Fruit fly (Drosophila melanogaster) S2 (cell line): ENCODE results near the gene Or94a.

Experiments used
- CG8478 ChIP-seq: fragments of >200 bp; optimal IDR thresholded peaks from 2 replicates; lab custom pipeline; 2018
- CTCF ChIP-seq, 2 experiments: fragments of >200 bp; optimal IDR thresholded peaks; 2 replicates each; lab custom pipeline; 2018

Or94a gene

dm6 chr3R:22986981-22987380 lies at the start of gene Or94a:
Gene Or94a, plus strand, starts transcription at chr3R:22987281.
- TF ChIP-seq CTCF (optimal IDR thresholded peaks at IDR 0.05; lab: Kevin White, UChicago): no peak

- TF ChIP-seq CG8478 (lab: Kevin White, UChicago) (no peak), CTCF (optimal IDR thresholded peaks at IDR 0.05; lab: Kevin White, UChicago) (peak; percentile 64 to 71)
Measured at dm6 chr3R:22965220-22965619, 21.9 kb upstream of the Or94a start.

dm6 chr3R:22965984-22966383 lies 21.1 kb upstream of the Or94a start, which contains the start of gene Tpl94D:
Gene Tpl94D, plus strand, starts transcription at chr3R:22966284.
- no peak for TF ChIP-seq CTCF (optimal IDR thresholded peaks at IDR 0.05; lab: Kevin White, UChicago)
- no peak for TF ChIP-seq CG8478 (lab: Kevin White, UChicago)

- no peak for TF ChIP-seq CTCF (optimal IDR thresholded peaks at IDR 0.05; lab: Kevin White, UChicago)
- no peak for TF ChIP-seq CG8478 (lab: Kevin White, UChicago)
Measured at dm6 chr3R:22976997-22977396, 10.1 kb upstream of the Or94a start, which contains the start of gene Gbp3. Gene Gbp3, plus strand, starts transcription at chr3R:22977270.

- no peak for TF ChIP-seq CG8478 (lab: Kevin White, UChicago)
- no peak for TF ChIP-seq CTCF (optimal IDR thresholded peaks at IDR 0.05; lab: Kevin White, UChicago)
Measured at dm6 chr3R:22988995-22989394, 1.9 kb downstream of the Or94a start, which contains the start of gene Or94b. Gene Or94b, plus strand, starts transcription at chr3R:22989295.

- TF ChIP-seq CTCF (optimal IDR thresholded peaks at IDR 0.05; lab: Kevin White, UChicago) (no peak), CG8478 (lab: Kevin White, UChicago) (no peak)
Measured at dm6 chr3R:22997912-22998622, 11.0 kb downstream of the Or94a start, which contains the start of gene Nha2. Gene Nha2, minus strand, starts transcription at chr3R:22998528.

dm6 chr3R:22998623-22999179 lies 11.6 kb downstream of the Or94a start:
- TF ChIP-seq CG8478 (lab: Kevin White, UChicago) (no peak), CTCF (optimal IDR thresholded peaks at IDR 0.05; lab: Kevin White, UChicago) (peak; percentile 34 to 43)

dm6 chr3R:23004161-23004560 lies 17.1 kb downstream of the Or94a start:
- TF ChIP-seq CTCF (optimal IDR thresholded peaks at IDR 0.05; lab: Kevin White, UChicago) (no peak), CG8478 (lab: Kevin White, UChicago) (no peak)

dm6 chr3R:23009480-23010115 lies 22.5 kb downstream of the Or94a start:
- no peak for TF ChIP-seq CTCF (optimal IDR thresholded peaks at IDR 0.05; lab: Kevin White, UChicago)
- no peak for TF ChIP-seq CG8478 (lab: Kevin White, UChicago)

- TF ChIP-seq CTCF (optimal IDR thresholded peaks at IDR 0.05; lab: Kevin White, UChicago): no peak
Measured at dm6 chr3R:23010406-23010805, 23.3 kb downstream of the Or94a start, which contains the start of gene CG34375. Gene CG34375, minus strand, starts transcription at chr3R:23010562.

dm6 chr3R:23012017-23012416 lies 24.9 kb downstream of the Or94a start, which contains the start of gene CG6688:
Gene CG6688, plus strand, starts transcription at chr3R:23012412.
- TF ChIP-seq CG8478 (lab: Kevin White, UChicago): no peak
- no peak for TF ChIP-seq CTCF (optimal IDR thresholded peaks at IDR 0.05; lab: Kevin White, UChicago)

dm6 chr3R:23013482-23013881 lies 26.4 kb downstream of the Or94a start:
- TF ChIP-seq CTCF (optimal IDR thresholded peaks at IDR 0.05; lab: Kevin White, UChicago) (no peak), CG8478 (lab: Kevin White, UChicago) (no peak)

- TF ChIP-seq CTCF (optimal IDR thresholded peaks at IDR 0.05; lab: Kevin White, UChicago) (no peak), CG8478 (lab: Kevin White, UChicago) (no peak)
Measured at dm6 chr3R:23026652-23027427, 39.8 kb downstream of the Or94a start, which contains the start of gene lmd. Gene lmd, minus strand, starts transcription at chr3R:23026713.

dm6 chr3R:23027428-23027813 lies 40.3 kb downstream of the Or94a start:
- TF ChIP-seq CTCF (optimal IDR thresholded peaks at IDR 0.05; lab: Kevin White, UChicago): no peak
- TF ChIP-seq CG8478 (lab: Kevin White, UChicago): no peak
